Worm (Caenorhabditis elegans) whole organism, L1 larva: ENCODE data around the gene R08A2.7.

Experiments
- ceh-82 ChIP-seq, 3 experiments: fragments of 150-350 bp in 1 of 3; sonication (generic microtip) in 2 of 3; optimal IDR thresholded peaks; 2 replicates each; lab custom pipeline; 2014 to 2017; ENCODE audit warnings: missing biosample characterization in 3 of 3, missing genetic modification characterization in 3 of 3
- egl-27 ChIP-seq, 2 experiments: fragments of 150-350 bp in 1 of 2; sonication (generic microtip); optimal IDR thresholded peaks; 3 replicates each; lab custom pipeline; 2017 to 2018; ENCODE audit warnings: missing biosample characterization in 2 of 2, missing genetic modification characterization in 2 of 2, missing genetic modification reagents in 2 of 2
- elt-2 ChIP-seq: sonication (generic microtip); optimal IDR thresholded peaks from 2 replicates; lab custom pipeline; 2016; ENCODE audit warnings: missing genetic modification characterization, mild to moderate bottlenecking, inconsistent platforms, missing compliant biosample characterization, missing genetic modification reagents
- lin-13 ChIP-seq: fragments of 150-350 bp; optimal IDR thresholded peaks from 2 replicates; lab custom pipeline; 2014; ENCODE audit warnings: missing biosample characterization, missing genetic modification reagents, missing genetic modification characterization
- lin-39 ChIP-seq: fragments of 150-350 bp; optimal IDR thresholded peaks from 2 replicates; lab custom pipeline; 2014; ENCODE audit warnings: missing biosample characterization, missing genetic modification reagents, missing genetic modification characterization
- nhr-47 ChIP-seq: sonication (generic microtip); optimal IDR thresholded peaks from 2 replicates; lab custom pipeline; 2016; ENCODE audit warnings: mild to moderate bottlenecking, missing genetic modification characterization, moderate library complexity, missing compliant biosample characterization
- snpc-4 ChIP-seq: fragments of 150-350 bp; optimal IDR thresholded peaks from 2 replicates; lab custom pipeline; 2014; ENCODE audit warnings: missing biosample characterization, missing genetic modification characterization
- tbx-2 ChIP-seq: sonication (generic microtip); optimal IDR thresholded peaks from 2 replicates; lab custom pipeline; 2016; ENCODE audit warnings: missing genetic modification characterization, missing compliant biosample characterization
- unc-86 ChIP-seq: sonication (generic microtip); optimal IDR thresholded peaks from 2 replicates; lab custom pipeline; 2016; ENCODE audit warnings: missing genetic modification characterization, missing compliant biosample characterization
- ztf-4 ChIP-seq: fragments of 150-350 bp; optimal IDR thresholded peaks from 2 replicates; lab custom pipeline; 2014; ENCODE audit warnings: missing biosample characterization, missing genetic modification characterization

ce11 chrV:14773048-14773447 lies 49.9 kb downstream of the R08A2.7 start, which contains the start of gene haf-7:
- TF ChIP-seq ztf-4 (tag; lab: Kevin White, UChicago) (no peak), unc-86 (no peak), egl-27 (tag; optimal IDR thresholded peaks at IDR 0.05; lab: Kevin White, UChicago) (no peak), lin-13 (no peak), elt-2 (no peak), snpc-4 (tag; lab: Kevin White, UChicago) (no peak), ceh-82 (tag; optimal IDR thresholded peaks at IDR 0.05; lab: Kevin White, UChicago) (no peak), lin-39 (tag; lab: Kevin White, UChicago) (no peak), tbx-2 (tag; lab: Kevin White, UChicago) (no peak), nhr-47 (tag; lab: Kevin White, UChicago) (no peak)
